Fruit fly (Drosophila melanogaster) whole organism, embryonic: ENCODE measurements around the gene ND-18.

ENCODE experiments used
- Ada2b ChIP-seq: fragments of 200-800 bp; sonication (Bioruptor generic); IDR thresholded peaks from 2 replicates; pipeline ENCODE4 v1.3.6; 2022; ENCODE audit warnings: missing biosample characterization, missing genetic modification characterization
- CG10654 ChIP-seq: fragments of 200-800 bp; sonication (Bioruptor generic); optimal IDR thresholded peaks from 2 replicates; lab custom pipeline; 2016; ENCODE audit warnings: missing biosample characterization, missing genetic modification characterization
- CG12942 ChIP-seq: fragments of 200-800 bp; sonication (Bioruptor generic); optimal IDR thresholded peaks from 3 replicates; lab custom pipeline; 2016; ENCODE audit warnings: missing biosample characterization, missing genetic modification characterization
- CG15011 ChIP-seq: fragments of 200-800 bp; sonication (Bioruptor generic); optimal IDR thresholded peaks from 3 replicates; lab custom pipeline; 2018; ENCODE audit warnings: missing biosample characterization, mild to moderate bottlenecking, missing genetic modification characterization
- CG15696 ChIP-seq: fragments of 200-800 bp; sonication (Bioruptor generic); optimal IDR thresholded peaks from 2 replicates; lab custom pipeline; 2019; ENCODE audit warnings: missing biosample characterization, mild to moderate bottlenecking, missing genetic modification characterization, moderate library complexity
- CG16779 ChIP-seq: fragments of 200-800 bp; sonication (Bioruptor generic); IDR thresholded peaks from 2 replicates; pipeline ENCODE4 v1.3.6; 2022; ENCODE audit warnings: missing biosample characterization, missing genetic modification characterization
- CG17568 ChIP-seq: fragments of 200-800 bp; sonication (Bioruptor generic); optimal IDR thresholded peaks from 2 replicates; lab custom pipeline; 2018; ENCODE audit warnings: missing biosample characterization, mild to moderate bottlenecking, missing genetic modification characterization, moderate library complexity
- CG31365 ChIP-seq: fragments of 200-800 bp; sonication (Bioruptor generic); optimal IDR thresholded peaks from 2 replicates; lab custom pipeline; 2018; ENCODE audit warnings: missing biosample characterization, mild to moderate bottlenecking, missing genetic modification characterization
- CG3163 ChIP-seq: fragments of 200-800 bp; sonication (Bioruptor generic); optimal IDR thresholded peaks from 3 replicates; lab custom pipeline; 2016; ENCODE audit warnings: missing biosample characterization, missing genetic modification characterization
- CG3407 ChIP-seq: fragments of 200-800 bp; sonication (Bioruptor generic); optimal IDR thresholded peaks from 2 replicates; lab custom pipeline; 2018; ENCODE audit warnings: missing biosample characterization, mild to moderate bottlenecking, missing genetic modification characterization
- CG8388 ChIP-seq: fragments of 200-800 bp; sonication (Bioruptor generic); optimal IDR thresholded peaks from 2 replicates; lab custom pipeline; 2019; ENCODE audit warnings: missing biosample characterization, mild to moderate bottlenecking, missing genetic modification characterization, moderate library complexity
- CG9215 ChIP-seq: fragments of 200-800 bp; sonication (Bioruptor generic); IDR thresholded peaks from 2 replicates; pipeline ENCODE4 v1.3.6; 2022; ENCODE audit warnings: missing biosample characterization, missing genetic modification characterization
- Drgx ChIP-seq: fragments of 200-800 bp; sonication (Bioruptor generic); IDR thresholded peaks from 2 replicates; pipeline ENCODE4 v1.3.6; 2022; ENCODE audit warnings: missing biosample characterization, missing genetic modification characterization
- ERR ChIP-seq: fragments of 200-800 bp; sonication (Bioruptor generic); optimal IDR thresholded peaks from 2 replicates; lab custom pipeline; 2016; ENCODE audit warnings: missing biosample characterization, missing genetic modification characterization
- Eip74EF ChIP-seq, 2 experiments: fragments of 200-800 bp in 1 of 2; fragments of >200 bp in 1 of 2; sonication (Bioruptor generic) in 1 of 2; optimal IDR thresholded peaks; 2 replicates each; lab custom pipeline; 2017 to 2019; ENCODE audit warnings: missing biosample characterization in 2 of 2, missing genetic modification characterization in 2 of 2, mild to moderate bottlenecking in 1 of 2, moderate library complexity in 1 of 2
- HLHmδ ChIP-seq: fragments of 200-800 bp; sonication (Bioruptor generic); optimal IDR thresholded peaks from 2 replicates; lab custom pipeline; 2018; ENCODE audit warnings: missing biosample characterization, mild to moderate bottlenecking, missing genetic modification characterization, moderate library complexity
- Hmx ChIP-seq: fragments of 200-800 bp; sonication (Bioruptor generic); optimal IDR thresholded peaks from 2 replicates; lab custom pipeline; 2016; ENCODE audit warnings: missing biosample characterization, missing genetic modification characterization
- NC2α ChIP-seq: fragments of 200-800 bp; sonication (Bioruptor generic); optimal IDR thresholded peaks from 2 replicates; lab custom pipeline; 2016; ENCODE audit warnings: missing biosample characterization, missing genetic modification characterization
- Oaz ChIP-seq: fragments of 200-800 bp; sonication (Bioruptor generic); IDR thresholded peaks from 2 replicates; pipeline ENCODE4 v1.3.6; 2022; ENCODE audit warnings: missing biosample characterization, missing genetic modification characterization
- Six4 ChIP-seq: fragments of 200-800 bp; sonication (Bioruptor generic); optimal IDR thresholded peaks from 2 replicates; lab custom pipeline; 2016; ENCODE audit warnings: missing biosample characterization, missing genetic modification characterization
- Sox100B ChIP-seq: fragments of 200-800 bp; sonication (Bioruptor generic); optimal IDR thresholded peaks from 3 replicates; lab custom pipeline; 2018; ENCODE audit warnings: missing biosample characterization, mild to moderate bottlenecking, missing genetic modification characterization
- Spps ChIP-seq: fragments of 200-800 bp; sonication (Bioruptor generic); optimal IDR thresholded peaks from 2 replicates; lab custom pipeline; 2018; ENCODE audit warnings: missing biosample characterization, mild to moderate bottlenecking, missing genetic modification characterization
- Stat92E ChIP-seq, 3 experiments: fragments of >200 bp in 2 of 3; fragments of 200-800 bp in 1 of 3; sonication (Bioruptor generic) in 1 of 3; optimal IDR thresholded peaks; 2 replicates each; lab custom pipeline; 2017 to 2019; ENCODE audit warnings: missing biosample characterization in 3 of 3, missing genetic modification characterization in 3 of 3, mild to moderate bottlenecking in 1 of 3, moderate library complexity in 1 of 3
- abd-A ChIP-seq: fragments of 200-800 bp; sonication (Bioruptor generic); optimal IDR thresholded peaks from 3 replicates; lab custom pipeline; 2019; ENCODE audit warnings: missing biosample characterization, mild to moderate bottlenecking, missing genetic modification characterization, moderate library complexity
- ash1 ChIP-seq: fragments of 200-800 bp; sonication (Bioruptor generic); optimal IDR thresholded peaks from 2 replicates; lab custom pipeline; 2018; ENCODE audit warnings: missing biosample characterization, mild to moderate bottlenecking, missing genetic modification characterization
- ato ChIP-seq: fragments of 200-800 bp; sonication (Bioruptor generic); IDR thresholded peaks from 2 replicates; pipeline ENCODE4 v1.3.6; 2022; ENCODE audit warnings: missing biosample characterization, missing genetic modification characterization; ENCODE audit not compliant: partially characterized antibody
- cato ChIP-seq: fragments of 200-800 bp; sonication (Bioruptor generic); optimal IDR thresholded peaks from 2 replicates; lab custom pipeline; 2016; ENCODE audit warnings: missing biosample characterization, missing genetic modification characterization, borderline replicate concordance
- cg ChIP-seq: fragments of 200-800 bp; sonication (Bioruptor generic); optimal IDR thresholded peaks from 3 replicates; lab custom pipeline; 2019; ENCODE audit warnings: missing biosample characterization, mild to moderate bottlenecking, missing genetic modification characterization, moderate library complexity
- corto ChIP-seq: fragments of 200-800 bp; sonication (Bioruptor generic); optimal IDR thresholded peaks from 2 replicates; lab custom pipeline; 2016; ENCODE audit warnings: missing biosample characterization, mild to moderate bottlenecking, missing genetic modification characterization, moderate library complexity
- dmrt99B ChIP-seq: fragments of 200-800 bp; sonication (Bioruptor generic); optimal IDR thresholded peaks from 2 replicates; lab custom pipeline; 2018; ENCODE audit warnings: missing biosample characterization, mild to moderate bottlenecking, missing genetic modification characterization, moderate library complexity
- eve ChIP-seq, 2 experiments: fragments of >200 bp; optimal IDR thresholded peaks; 2 replicates each; lab custom pipeline; 2017; ENCODE audit warnings: missing biosample characterization in 2 of 2, missing genetic modification characterization in 2 of 2
- grau ChIP-seq: fragments of 200-800 bp; optimal IDR thresholded peaks from 3 replicates; lab custom pipeline; 2019; ENCODE audit warnings: missing biosample characterization, mild to moderate bottlenecking, missing genetic modification characterization, moderate library complexity
- gro ChIP-seq: fragments of 200-800 bp; sonication (Bioruptor generic); optimal IDR thresholded peaks from 2 replicates; lab custom pipeline; 2016; ENCODE audit warnings: missing biosample characterization, missing genetic modification characterization
- her ChIP-seq: fragments of 200-800 bp; sonication (Bioruptor generic); optimal IDR thresholded peaks from 2 replicates; lab custom pipeline; 2016; ENCODE audit warnings: missing biosample characterization, missing genetic modification characterization
- inv ChIP-seq: fragments of 200-800 bp; sonication (Bioruptor generic); IDR thresholded peaks from 2 replicates; pipeline ENCODE4 v1.3.6; 2022; ENCODE audit warnings: missing biosample characterization, missing genetic modification characterization; ENCODE audit not compliant: partially characterized antibody
- lilli ChIP-seq: fragments of 200-800 bp; sonication (Bioruptor generic); optimal IDR thresholded peaks from 3 replicates; lab custom pipeline; 2016; ENCODE audit warnings: missing biosample characterization, missing genetic modification characterization
- lmd ChIP-seq: fragments of 200-800 bp; sonication (Bioruptor generic); IDR thresholded peaks from 2 replicates; pipeline ENCODE4 v1.3.6; 2022; ENCODE audit warnings: missing biosample characterization, missing genetic modification characterization
- org-1 ChIP-seq: fragments of 200-800 bp; sonication (Bioruptor generic); optimal IDR thresholded peaks from 2 replicates; lab custom pipeline; 2017; ENCODE audit warnings: missing biosample characterization, missing genetic modification characterization
- otp ChIP-seq: fragments of 200-800 bp; sonication (Bioruptor generic); IDR thresholded peaks from 3 replicates; pipeline ENCODE4, ENCODE4 v1.3.6; 2022; ENCODE audit warnings: missing biosample characterization, missing genetic modification characterization
- psq ChIP-seq: fragments of 200-800 bp; sonication (Bioruptor generic); optimal IDR thresholded peaks from 2 replicates; lab custom pipeline; 2017; ENCODE audit warnings: missing biosample characterization, missing genetic modification characterization
- pzg ChIP-seq: fragments of 200-800 bp; sonication (Bioruptor generic); optimal IDR thresholded peaks from 3 replicates; lab custom pipeline; 2018; ENCODE audit warnings: missing biosample characterization, mild to moderate bottlenecking, missing genetic modification characterization, moderate library complexity
- ro ChIP-seq: fragments of 200-800 bp; sonication (Bioruptor generic); IDR thresholded peaks from 2 replicates; pipeline ENCODE4 v1.3.6; 2022; ENCODE audit warnings: missing biosample characterization, missing genetic modification characterization
- run ChIP-seq: fragments of 200-800 bp; sonication (Bioruptor generic); optimal IDR thresholded peaks from 3 replicates; lab custom pipeline; 2018; ENCODE audit warnings: missing biosample characterization, mild to moderate bottlenecking, missing genetic modification characterization
- shn ChIP-seq: fragments of 200-800 bp; sonication (Bioruptor generic); optimal IDR thresholded peaks from 3 replicates; lab custom pipeline; 2016; ENCODE audit warnings: missing biosample characterization, missing genetic modification characterization
- sna ChIP-seq: fragments of 200-800 bp; sonication (Bioruptor generic); IDR thresholded peaks from 2 replicates; pipeline ENCODE4 v1.3.6; 2022; ENCODE audit warnings: missing biosample characterization, missing genetic modification characterization; ENCODE audit not compliant: partially characterized antibody
- sqz ChIP-seq: fragments of 200-800 bp; sonication (Bioruptor generic); optimal IDR thresholded peaks from 3 replicates; lab custom pipeline; 2018; ENCODE audit warnings: missing biosample characterization, mild to moderate bottlenecking, missing genetic modification characterization
- twi ChIP-seq: fragments of 200-800 bp; optimal IDR thresholded peaks from 2 replicates; lab custom pipeline; 2019; ENCODE audit warnings: missing biosample characterization, mild to moderate bottlenecking, missing genetic modification characterization, moderate library complexity
- tx ChIP-seq: fragments of 200-800 bp; sonication (Bioruptor generic); optimal IDR thresholded peaks from 2 replicates; lab custom pipeline; 2016; ENCODE audit warnings: missing biosample characterization, missing genetic modification characterization
- wdn ChIP-seq: fragments of 200-800 bp; sonication (Bioruptor generic); IDR thresholded peaks from 2 replicates; pipeline ENCODE4 v1.3.6; 2022; ENCODE audit warnings: missing biosample characterization, missing genetic modification characterization
- wor ChIP-seq: fragments of 200-800 bp; sonication (Bioruptor generic); IDR thresholded peaks from 2 replicates; pipeline ENCODE4 v1.3.6; 2022; ENCODE audit warnings: missing biosample characterization, missing genetic modification characterization

ND-18 gene

DNA sequence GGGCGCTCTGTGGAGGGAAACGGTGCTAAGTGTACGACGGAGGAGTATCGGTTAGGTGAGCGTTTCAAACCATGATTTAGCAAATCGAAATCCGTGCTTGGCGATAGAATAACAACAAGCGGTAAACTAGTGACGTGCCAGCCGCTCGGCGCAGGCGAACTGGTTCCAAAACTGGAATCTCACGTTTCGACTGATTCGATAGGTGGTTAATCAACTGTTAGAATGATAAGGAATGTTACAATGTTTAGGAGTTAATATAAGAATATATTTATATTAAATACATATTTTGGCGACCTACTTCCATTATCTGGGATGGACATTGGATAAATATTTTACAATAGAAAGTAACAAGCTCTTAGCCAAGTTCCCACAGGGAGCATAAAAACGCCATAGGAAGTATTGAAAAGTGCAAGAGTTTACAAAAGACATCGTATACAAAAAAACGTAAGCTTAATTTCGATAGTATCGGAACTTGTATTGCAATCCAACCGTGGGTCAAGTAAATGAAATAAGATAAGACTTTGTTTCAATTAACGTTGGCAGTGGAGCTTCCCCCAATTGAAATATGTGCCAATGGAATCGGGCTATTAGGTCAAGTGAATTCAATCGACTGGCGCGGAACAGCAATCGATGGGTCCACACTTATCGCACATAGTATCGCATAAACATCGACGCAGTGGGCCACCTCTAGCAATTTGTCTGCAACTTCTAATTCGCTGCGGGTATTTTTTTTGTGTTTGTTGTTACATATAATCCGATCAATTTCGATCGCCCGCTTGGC lies 2.8 kb downstream of the ND-18 start, which contains the start of the genes ksh, CG14200 and Pfrx (continued):
- no peak for TF ChIP-seq cato (GFP tag; lab: Kevin White, UChicago)
- no peak for TF ChIP-seq ERR (GFP tag; lab: Kevin White, UChicago)
- TF ChIP-seq Stat92E (GFP tag; optimal IDR thresholded peaks at IDR 0.05; lab: Kevin White, UChicago): no peak
- no peak for TF ChIP-seq CG3407 (GFP tag; lab: Kevin White, UChicago)
- no peak for TF ChIP-seq dmrt99B (tag; lab: Kevin White, UChicago)
- TF ChIP-seq CG16779 (GFP tag; lab: Robert Waterston, UW): no peak
- TF ChIP-seq tx (GFP tag; lab: Kevin White, UChicago): no peak
- TF ChIP-seq twi (tag; lab: Kevin White, UChicago): no peak
- no peak for TF ChIP-seq abd-A (tag; lab: Kevin White, UChicago)
- TF ChIP-seq sqz (GFP tag; lab: Kevin White, UChicago): no peak
- no peak for TF ChIP-seq CG8388 (GFP tag; lab: Kevin White, UChicago)
- no peak for TF ChIP-seq psq (GFP tag; lab: Kevin White, UChicago)
- no peak for TF ChIP-seq Drgx (GFP tag; lab: Robert Waterston, UW)
- TF ChIP-seq CG31365 (tag; lab: Kevin White, UChicago): no peak
- peak; percentile 10 for TF ChIP-seq her
- TF ChIP-seq Six4 (GFP tag; lab: Kevin White, UChicago): no peak
- TF ChIP-seq ato: peak; percentile 80
- no peak for TF ChIP-seq cg (GFP tag; lab: Kevin White, UChicago)
- no peak for TF ChIP-seq Ada2b (GFP tag; lab: Robert Waterston, UW)
- TF ChIP-seq CG3163 (GFP tag; lab: Kevin White, UChicago): no peak
- no peak for TF ChIP-seq HLHmδ (GFP tag; lab: Kevin White, UChicago)
- TF ChIP-seq sna (GFP tag; lab: Robert Waterston, UW): peak; percentile 39
- no peak for TF ChIP-seq CG15696 (tag; lab: Kevin White, UChicago)
- TF ChIP-seq CG12942 (GFP tag; lab: Kevin White, UChicago): no peak
- no peak for TF ChIP-seq run
- TF ChIP-seq Sox100B (GFP tag; lab: Kevin White, UChicago): no peak
- no peak for TF ChIP-seq Eip74EF (GFP tag; optimal IDR thresholded peaks at IDR 0.05; lab: Kevin White, UChicago)
- no peak for TF ChIP-seq CG9215 (GFP tag; lab: Robert Waterston, UW)
- TF ChIP-seq ash1 (GFP tag; lab: Kevin White, UChicago): no peak
- no peak for TF ChIP-seq wor (GFP tag; lab: Robert Waterston, UW)
- TF ChIP-seq Spps (tag; lab: Kevin White, UChicago): no peak
- TF ChIP-seq CG15011 (GFP tag; lab: Kevin White, UChicago): no peak
- no peak for TF ChIP-seq Oaz (GFP tag; lab: Robert Waterston, UW)
- no peak for TF ChIP-seq eve (GFP tag; optimal IDR thresholded peaks at IDR 0.05; lab: Kevin White, UChicago)
- TF ChIP-seq CG17568 (GFP tag; lab: Kevin White, UChicago): no peak
- peak; percentile 28 for TF ChIP-seq shn
- no peak for TF ChIP-seq corto
- TF ChIP-seq pzg: peak; percentile 78
- peak; percentile 90 for TF ChIP-seq inv (GFP tag; lab: Robert Waterston, UW)
- TF ChIP-seq org-1: no peak
- TF ChIP-seq NC2α (GFP tag; lab: Kevin White, UChicago): no peak
- TF ChIP-seq otp (GFP tag; lab: Robert Waterston, UW): no peak
- TF ChIP-seq lmd (GFP tag; lab: Robert Waterston, UW): no peak
- TF ChIP-seq grau: no peak
- TF ChIP-seq lilli: peak; percentile 10
- no peak for TF ChIP-seq Hmx (GFP tag; lab: Kevin White, UChicago)
- no peak for TF ChIP-seq CG10654 (GFP tag; lab: Kevin White, UChicago)
- no peak for TF ChIP-seq wdn
- no peak for TF ChIP-seq gro (GFP tag; lab: Kevin White, UChicago)
- no peak for TF ChIP-seq ro (GFP tag; lab: Robert Waterston, UW)
